Worm (Caenorhabditis elegans) whole organism, early embryonic: ENCODE data around the gene glb-1.

Source experiments
- ceh-36 ChIP-seq: sonication (generic microtip); optimal IDR thresholded peaks from 2 replicates; lab custom pipeline; 2016; ENCODE audit warnings: missing genetic modification characterization, inconsistent platforms, missing compliant biosample characterization
- ets-7 ChIP-seq: sonication (generic microtip); optimal IDR thresholded peaks from 2 replicates; lab custom pipeline; 2016; ENCODE audit warnings: missing genotype, missing genetic modification characterization, missing compliant biosample characterization
- tbx-37 ChIP-seq: fragments of 200-800 bp; sonication (Bioruptor generic); conservative IDR thresholded peaks from 2 replicates; pipeline ENCODE4 v1.3.6; 2022; ENCODE audit warnings: missing genetic modification reagents, missing genetic modification characterization, missing compliant biosample characterization

DNA sequence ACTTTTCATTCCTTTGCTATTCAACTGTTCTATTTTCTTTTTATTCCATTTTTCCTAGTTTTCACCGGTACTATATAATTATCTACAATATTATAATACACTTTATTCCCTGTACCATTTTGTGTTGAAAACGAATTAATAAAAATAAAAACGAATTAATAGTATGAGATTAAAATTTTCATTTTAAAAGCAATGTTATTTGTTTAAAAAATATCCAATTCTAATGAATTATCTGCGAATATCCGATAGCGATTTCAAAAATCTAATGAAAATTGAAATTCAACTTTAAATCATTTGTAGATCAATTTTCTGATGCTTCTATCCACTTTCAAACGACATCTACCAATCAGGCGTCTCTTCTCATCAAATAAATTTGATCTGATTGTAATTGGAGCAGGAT lies 9.6 kb downstream of the glb-1 start, which contains the start of gene trxr-2:
- TF ChIP-seq tbx-37 (GFP tag; lab: Robert Waterston, UW) (no peak), ceh-36 (no peak), ets-7 (tag; lab: Kevin White, UChicago) (no peak)
